Fruit fly (Drosophila melanogaster): Measurements from ENCODE around the gene CG10949.

DNA sequence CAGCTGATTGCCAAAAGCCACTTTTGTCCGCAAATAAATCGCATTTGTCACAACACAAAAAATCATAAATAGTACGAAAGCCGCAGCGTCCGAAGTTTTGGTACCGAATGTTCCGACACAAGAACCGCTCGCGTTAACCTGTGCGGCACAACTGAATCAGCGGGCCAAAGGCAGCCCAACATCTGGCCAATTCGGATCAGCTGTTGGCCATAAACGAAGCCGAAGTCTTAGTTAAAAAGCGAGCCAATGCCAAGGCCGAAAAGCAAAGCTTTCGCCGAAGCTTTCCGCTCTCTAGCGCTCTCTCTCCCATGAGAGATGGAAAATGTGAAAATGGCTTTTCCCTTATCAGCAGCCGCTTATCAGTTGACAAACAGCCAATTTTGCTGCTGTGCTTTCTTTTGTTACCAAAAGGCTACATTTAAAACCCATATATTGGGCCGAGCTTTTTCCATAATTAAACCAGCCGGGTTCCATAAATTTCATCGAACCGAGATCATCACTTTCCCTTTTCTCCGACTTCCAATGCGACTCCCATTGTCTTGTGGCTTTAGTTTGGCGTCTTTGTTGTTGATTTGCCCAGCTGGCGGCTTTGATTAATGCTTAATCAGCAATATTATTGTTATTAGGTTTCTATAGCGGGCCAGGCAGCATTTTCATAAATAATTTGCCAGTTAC lies 34.4 kb downstream of the CG10949 start, which contains the start of gene CG16798:
- no peak for TF ChIP-seq CG16863 (GFP tag; optimal IDR thresholded peaks at IDR 0.05)
- no peak for TF ChIP-seq seq (GFP tag; IDR thresholded peaks at IDR 0.05)
- TF ChIP-seq CG3847 (GFP tag; IDR thresholded peaks at IDR 0.05) = no peak
